Worm (Caenorhabditis elegans) whole organism, L1 larva: ENCODE results near the gene F25B3.5.

Experiments used
- ama-1 ChIP-seq: fragments of 150-350 bp; optimal IDR thresholded peaks from 2 replicates; lab custom pipeline; 2014
- elt-3 ChIP-seq, 6 experiments: fragments of 150-350 bp in 1 of 6; sonication (generic microtip); optimal IDR thresholded peaks; 2 replicates each; lab custom pipeline; 2017 to 2018; ENCODE audit warnings: missing biosample characterization in 6 of 6, missing genetic modification characterization in 6 of 6, inconsistent platforms in 1 of 6
- nhr-11 ChIP-seq: fragments of 150-350 bp; optimal IDR thresholded peaks from 2 replicates; lab custom pipeline; 2014; ENCODE audit warnings: missing biosample characterization, missing genetic modification characterization
- nhr-12 ChIP-seq: sonication (generic microtip); optimal IDR thresholded peaks from 2 replicates; lab custom pipeline; 2017; ENCODE audit warnings: missing biosample characterization, missing genetic modification characterization
- nhr-28 ChIP-seq: fragments of 150-350 bp; optimal IDR thresholded peaks from 2 replicates; lab custom pipeline; 2014; ENCODE audit warnings: missing biosample characterization, missing genetic modification characterization
- nhr-76 ChIP-seq: sonication (generic microtip); optimal IDR thresholded peaks from 2 replicates; lab custom pipeline; 2017; ENCODE audit warnings: missing biosample characterization, missing genetic modification characterization
- snpc-4 ChIP-seq: fragments of 150-350 bp; optimal IDR thresholded peaks from 2 replicates; lab custom pipeline; 2014; ENCODE audit warnings: missing biosample characterization, missing genetic modification characterization

- no peak for TF ChIP-seq nhr-28 (tag; lab: Kevin White, UChicago)
- TF ChIP-seq nhr-76 = no peak
- TF ChIP-seq nhr-12 (tag; lab: Kevin White, UChicago) = no peak
- no peak for TF ChIP-seq elt-3 (tag; optimal IDR thresholded peaks at IDR 0.05; lab: Kevin White, UChicago)
- no peak for TF ChIP-seq snpc-4 (tag; lab: Kevin White, UChicago)
- no peak for TF ChIP-seq ama-1 (lab: Kevin White, UChicago)
- TF ChIP-seq nhr-11 (tag; lab: Kevin White, UChicago) = no peak
Observed at ce11 chrV:9609217-9609616, 39.1 kb upstream of the F25B3.5 start.
